Fruit fly (Drosophila melanogaster): ENCODE results near the gene CG9288.

DNA sequence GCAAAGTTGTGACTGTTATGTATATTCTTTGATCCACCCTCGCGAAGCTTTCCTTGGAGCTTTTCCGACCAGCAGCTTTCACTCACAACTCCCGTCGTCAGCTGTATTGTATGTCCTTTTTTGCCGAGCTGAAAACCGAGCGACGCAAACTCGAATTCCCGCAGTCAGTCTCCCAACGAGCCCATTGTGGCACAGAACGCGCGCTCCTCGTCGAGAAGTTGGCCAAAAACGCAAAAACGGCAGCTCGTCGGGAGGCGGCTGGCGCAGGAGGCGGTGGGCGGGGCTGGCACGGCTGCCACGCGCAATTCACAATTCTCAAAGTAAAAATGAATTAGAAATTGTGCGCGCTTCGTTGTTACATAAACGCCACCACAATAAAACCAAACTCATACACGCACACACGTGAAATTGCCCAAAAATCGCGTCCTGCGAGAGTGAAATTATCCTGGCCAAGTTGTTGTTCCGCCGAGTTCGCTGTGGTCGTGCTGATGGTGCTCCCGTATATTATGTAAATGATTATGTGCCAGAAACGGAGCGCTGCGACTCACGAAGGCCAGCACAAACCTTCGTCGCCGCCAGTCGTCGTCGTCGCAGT is 44.0 kb upstream of the CG9288 start:
- TF ChIP-seq spab (GFP tag; optimal IDR thresholded peaks at IDR 0.05) (no peak), Lpt (GFP tag; optimal IDR thresholded peaks at IDR 0.05) (no peak), topi (GFP tag; optimal IDR thresholded peaks at IDR 0.05) (no peak), Sox14 (GFP tag; optimal IDR thresholded peaks at IDR 0.05) (no peak), CG6163 (GFP tag; IDR thresholded peaks at IDR 0.05) (no peak), Hr39 (GFP tag; optimal IDR thresholded peaks at IDR 0.05) (no peak), CG4318 (GFP tag; optimal IDR thresholded peaks at IDR 0.05) (no peak)
